Worm (Caenorhabditis elegans): ENCODE measurements around the gene idpc-5.

- TF ChIP-seq rnt-1 (tag; optimal IDR thresholded peaks at IDR 0.05), result no peak
- no peak for TF ChIP-seq ztf-11 (tag; optimal IDR thresholded peaks at IDR 0.05)
- TF ChIP-seq lin-13 (GFP tag; optimal IDR thresholded peaks at IDR 0.05), result no peak
- TF ChIP-seq ces-1 (GFP tag; optimal IDR thresholded peaks at IDR 0.05), result no peak
- no peak for TF ChIP-seq grh-1 (GFP tag; IDR thresholded peaks at IDR 0.05)
- no peak for TF ChIP-seq unc-130 (tag; optimal IDR thresholded peaks at IDR 0.05)
- TF ChIP-seq zag-1 (tag; optimal IDR thresholded peaks at IDR 0.05), result no peak
- TF ChIP-seq lsy-2 (tag; optimal IDR thresholded peaks at IDR 0.05), result no peak
- TF ChIP-seq nhr-11 (tag; optimal IDR thresholded peaks at IDR 0.05), result no peak
- no peak for TF ChIP-seq snu-23 (GFP tag; optimal IDR thresholded peaks at IDR 0.05)
- TF ChIP-seq blmp-1 (tag; optimal IDR thresholded peaks at IDR 0.05), result no peak
- no peak for TF ChIP-seq unc-62 (GFP tag; optimal IDR thresholded peaks at IDR 0.05)
- TF ChIP-seq jun-1 (tag; optimal IDR thresholded peaks at IDR 0.05), result no peak
Observed at ce11 chrV:9632348-9632747, 9.6 kb upstream of the idpc-5 start.
